Worm (Caenorhabditis elegans) whole organism, young adult: ENCODE results near the gene R09A8.5.

Experiments
- B0019.2 ChIP-seq: fragments of 200-800 bp; sonication (Bioruptor generic); conservative IDR thresholded peaks from 2 replicates; pipeline ENCODE4 v1.3.6; 2022; ENCODE audit warnings: missing genetic modification reagents, missing genetic modification characterization, missing compliant biosample characterization
- B0035.1 ChIP-seq: sonication (generic microtip); optimal IDR thresholded peaks from 2 replicates; lab custom pipeline; 2016; ENCODE audit warnings: missing genetic modification characterization, mild to moderate bottlenecking, missing compliant biosample characterization, missing genotype, missing genetic modification reagents
- F22D6.2 ChIP-seq: sonication (generic microtip); optimal IDR thresholded peaks from 2 replicates; lab custom pipeline; 2016; ENCODE audit warnings: mild to moderate bottlenecking, missing genetic modification characterization, missing compliant biosample characterization
- F49E8.2 ChIP-seq: sonication (generic microtip); optimal IDR thresholded peaks from 3 replicates; lab custom pipeline; 2017; ENCODE audit warnings: missing genetic modification characterization, mild to moderate bottlenecking, missing compliant biosample characterization, antibody characterized with exemption, moderate library complexity; ENCODE audit not compliant: insufficient read depth
- F52B5.7 ChIP-seq: sonication (generic microtip); optimal IDR thresholded peaks from 2 replicates; lab custom pipeline; 2016; ENCODE audit warnings: mild to moderate bottlenecking, missing genetic modification characterization, missing compliant biosample characterization
- F55B11.4 ChIP-seq: sonication (generic microtip); optimal IDR thresholded peaks from 2 replicates; lab custom pipeline; 2016; ENCODE audit warnings: missing compliant biosample characterization, missing genetic modification characterization, borderline replicate concordance; ENCODE audit not compliant: insufficient read depth
- F57C9.4 ChIP-seq: sonication (generic microtip); optimal IDR thresholded peaks from 2 replicates; lab custom pipeline; 2017; ENCODE audit warnings: mild to moderate bottlenecking, missing genetic modification characterization, missing compliant biosample characterization
- K11D2.4 ChIP-seq: fragments of 200-800 bp; sonication (Bioruptor generic); IDR thresholded peaks from 2 replicates; pipeline ENCODE4 v1.3.6; 2022; ENCODE audit warnings: missing genetic modification reagents, missing genetic modification characterization, missing compliant biosample characterization
- K12H6.12 ChIP-seq: fragments of 200-800 bp; sonication (Bioruptor generic); optimal IDR thresholded peaks from 2 replicates; lab custom pipeline; 2018; ENCODE audit warnings: mild to moderate bottlenecking, missing genetic modification characterization, missing compliant biosample characterization
- Y56A3A.18 ChIP-seq: fragments of 200-800 bp; sonication (Bioruptor generic); IDR thresholded peaks from 2 replicates; pipeline ENCODE4 v1.3.6; 2022; ENCODE audit warnings: missing genetic modification reagents, missing genetic modification characterization, missing compliant biosample characterization
- ZK185.1 ChIP-seq: sonication (generic microtip); optimal IDR thresholded peaks from 2 replicates; lab custom pipeline; 2016; ENCODE audit warnings: mild to moderate bottlenecking, missing genetic modification characterization, missing compliant biosample characterization; ENCODE audit not compliant: poor library complexity, severe bottlenecking
- aptf-2 ChIP-seq: fragments of 200-800 bp; sonication (Bioruptor generic); conservative IDR thresholded peaks from 2 replicates; pipeline ENCODE4 v1.3.6; 2022; ENCODE audit warnings: missing genetic modification reagents, missing genetic modification characterization, missing compliant biosample characterization
- attf-3 ChIP-seq: fragments of 200-800 bp; sonication (Bioruptor generic); conservative IDR thresholded peaks from 2 replicates; pipeline ENCODE4 v1.3.6; 2022; ENCODE audit warnings: missing genetic modification reagents, missing genetic modification characterization, missing compliant biosample characterization
- attf-5 ChIP-seq: fragments of 200-800 bp; sonication (Bioruptor generic); optimal IDR thresholded peaks from 2 replicates; lab custom pipeline; 2018; ENCODE audit warnings: mild to moderate bottlenecking, missing genetic modification characterization, missing compliant biosample characterization
- attf-6 ChIP-seq: fragments of 200-800 bp; sonication (Bioruptor generic); IDR thresholded peaks from 2 replicates; pipeline ENCODE4 v1.3.6; 2022; ENCODE audit warnings: missing genetic modification reagents, missing genetic modification characterization, missing compliant biosample characterization
- bed-1 ChIP-seq: fragments of 200-800 bp; sonication (Bioruptor generic); IDR thresholded peaks from 2 replicates; pipeline ENCODE4 v1.3.6; 2022; ENCODE audit warnings: missing genetic modification reagents, missing genetic modification characterization, missing compliant biosample characterization
- cebp-1 ChIP-seq, 2 experiments: fragments of 200-800 bp in 1 of 2; sonication (Bioruptor generic) in 1 of 2; sonication (generic microtip) in 1 of 2; IDR thresholded peaks in 1 of 2; optimal IDR thresholded peaks in 1 of 2; 2 replicates each; pipeline versions ENCODE4 v1.3.6 to Lab custom; 2017 to 2022; ENCODE audit warnings: missing compliant biosample characterization in 2 of 2, missing genetic modification characterization in 2 of 2, mild to moderate bottlenecking in 1 of 2, missing genetic modification reagents in 1 of 2, moderate library complexity in 1 of 2
- ceh-27 ChIP-seq: fragments of 200-800 bp; sonication (Bioruptor generic); optimal IDR thresholded peaks from 2 replicates; lab custom pipeline; 2018; ENCODE audit warnings: mild to moderate bottlenecking, missing genetic modification characterization, moderate library complexity, missing compliant biosample characterization
- ceh-58 ChIP-seq: fragments of 200-800 bp; sonication (Bioruptor generic); IDR thresholded peaks from 2 replicates; pipeline ENCODE4 v1.3.6; 2022; ENCODE audit warnings: missing genetic modification characterization, missing compliant biosample characterization
- die-1 ChIP-seq: sonication (generic microtip); optimal IDR thresholded peaks from 2 replicates; lab custom pipeline; 2016; ENCODE audit warnings: missing genotype, mild to moderate bottlenecking, missing genetic modification characterization, missing compliant biosample characterization
- egl-18 ChIP-seq: fragments of 200-800 bp; sonication (Bioruptor generic); IDR thresholded peaks from 2 replicates; pipeline ENCODE4 v1.3.6; 2022; ENCODE audit warnings: missing genetic modification reagents, missing genetic modification characterization, missing compliant biosample characterization
- egl-44 ChIP-seq: fragments of 200-800 bp; sonication (Bioruptor generic); IDR thresholded peaks from 2 replicates; pipeline ENCODE4 v1.3.6; 2022; ENCODE audit warnings: missing genetic modification reagents, missing genetic modification characterization, missing compliant biosample characterization
- ekl-4 ChIP-seq: fragments of 200-800 bp; sonication (Bioruptor generic); IDR thresholded peaks from 2 replicates; pipeline ENCODE4 v1.3.6; 2022; ENCODE audit warnings: missing genetic modification reagents, missing genetic modification characterization, missing compliant biosample characterization
- him-1 ChIP-seq: sonication (generic microtip); optimal IDR thresholded peaks from 2 replicates; lab custom pipeline; 2016; ENCODE audit warnings: missing genotype, missing genetic modification reagents, missing genetic modification characterization, missing compliant biosample characterization
- hlh-26 ChIP-seq: fragments of 200-800 bp; sonication (Bioruptor generic); conservative IDR thresholded peaks from 2 replicates; pipeline ENCODE4 v1.3.6; 2022; ENCODE audit warnings: missing genetic modification reagents, missing genetic modification characterization, missing compliant biosample characterization
- hsf-1 ChIP-seq: fragments of 200-800 bp; sonication (Bioruptor generic); IDR thresholded peaks from 2 replicates; pipeline ENCODE4 v1.3.6; 2022; ENCODE audit warnings: missing genetic modification reagents, missing genetic modification characterization, missing compliant biosample characterization
- let-526 ChIP-seq: fragments of 200-800 bp; sonication (Bioruptor generic); IDR thresholded peaks from 2 replicates; pipeline ENCODE4 v1.3.6; 2022; ENCODE audit warnings: missing genetic modification reagents, missing genetic modification characterization, missing compliant biosample characterization
- let-607 ChIP-seq, 2 experiments: fragments of 200-800 bp in 1 of 2; sonication (Bioruptor generic) in 1 of 2; sonication (generic microtip) in 1 of 2; optimal IDR thresholded peaks; 2 replicates each; lab custom pipeline; 2016 to 2018; ENCODE audit warnings: mild to moderate bottlenecking in 2 of 2, missing compliant biosample characterization in 2 of 2, missing genetic modification characterization in 2 of 2, moderate library complexity in 2 of 2, missing genotype in 1 of 2
- lin-35 ChIP-seq, 3 experiments: fragments of 150-350 bp in 2 of 3; sonication (generic microtip) in 1 of 3; optimal IDR thresholded peaks; 2 replicates each; lab custom pipeline; 2014 to 2018; ENCODE audit warnings: missing biosample characterization in 3 of 3, missing genetic modification characterization in 3 of 3, missing genetic modification reagents in 3 of 3
- lin-40 ChIP-seq: sonication (generic microtip); optimal IDR thresholded peaks from 2 replicates; lab custom pipeline; 2016; ENCODE audit warnings: missing genetic modification characterization, mild to moderate bottlenecking, missing compliant biosample characterization, missing genotype, missing genetic modification reagents
- lin-54 ChIP-seq: fragments of 200-800 bp; sonication (Bioruptor generic); optimal IDR thresholded peaks from 2 replicates; lab custom pipeline; 2018; ENCODE audit warnings: mild to moderate bottlenecking, missing genetic modification characterization, missing compliant biosample characterization
- lsl-1 ChIP-seq: fragments of 200-800 bp; sonication (Bioruptor generic); optimal IDR thresholded peaks from 2 replicates; lab custom pipeline; 2018; ENCODE audit warnings: mild to moderate bottlenecking, missing genetic modification characterization, moderate library complexity, missing compliant biosample characterization
- lsy-27 ChIP-seq: sonication (generic microtip); optimal IDR thresholded peaks from 2 replicates; lab custom pipeline; 2017; ENCODE audit warnings: missing genetic modification characterization, mild to moderate bottlenecking, missing compliant biosample characterization, antibody characterized with exemption, missing genotype, borderline replicate concordance; ENCODE audit not compliant: insufficient read depth
- madf-3 ChIP-seq: fragments of 200-800 bp; sonication (Bioruptor generic); IDR thresholded peaks from 2 replicates; pipeline ENCODE4 v1.3.6; 2022; ENCODE audit warnings: missing genetic modification reagents, missing genetic modification characterization, missing compliant biosample characterization
- mcd-1 ChIP-seq: fragments of 200-800 bp; sonication (Bioruptor generic); IDR thresholded peaks from 2 replicates; pipeline ENCODE4 v1.3.6; 2022; ENCODE audit warnings: missing genetic modification reagents, missing genetic modification characterization, missing compliant biosample characterization
- mel-28 ChIP-seq: sonication (generic microtip); optimal IDR thresholded peaks from 2 replicates; lab custom pipeline; 2016; ENCODE audit warnings: borderline replicate concordance, mild to moderate bottlenecking, missing genetic modification characterization, missing compliant biosample characterization
- mxl-1 ChIP-seq: sonication (generic microtip); optimal IDR thresholded peaks from 2 replicates; lab custom pipeline; 2016; ENCODE audit warnings: missing genetic modification characterization, missing compliant biosample characterization
- nhr-80 ChIP-seq: sonication (generic microtip); optimal IDR thresholded peaks from 2 replicates; lab custom pipeline; 2016; ENCODE audit warnings: missing genetic modification characterization, missing compliant biosample characterization
- rcor-1 ChIP-seq: fragments of 200-800 bp; sonication (Bioruptor generic); IDR thresholded peaks from 2 replicates; pipeline ENCODE4 v1.3.6; 2022; ENCODE audit warnings: missing genetic modification reagents, missing genetic modification characterization, missing compliant biosample characterization
- repo-1 ChIP-seq: sonication (generic microtip); optimal IDR thresholded peaks from 2 replicates; lab custom pipeline; 2017; ENCODE audit warnings: mild to moderate bottlenecking, missing genetic modification characterization, missing compliant biosample characterization
- snpc-1.1 ChIP-seq: sonication (generic microtip); optimal IDR thresholded peaks from 2 replicates; lab custom pipeline; 2017; ENCODE audit warnings: missing genetic modification characterization, mild to moderate bottlenecking, missing compliant biosample characterization, antibody characterized with exemption, moderate library complexity, missing genotype, missing genetic modification reagents; ENCODE audit not compliant: insufficient read depth
- snpc-4 ChIP-seq, 5 experiments: fragments of 150-350 bp in 1 of 5; sonication (generic microtip) in 4 of 5; optimal IDR thresholded peaks; 2 replicates each; lab custom pipeline; 2014 to 2018; ENCODE audit warnings: missing genetic modification characterization in 5 of 5, missing biosample characterization in 3 of 5, antibody characterized with exemption in 2 of 5, mild to moderate bottlenecking in 2 of 5, missing compliant biosample characterization in 2 of 5, missing genotype in 2 of 5, moderate library complexity in 2 of 5, missing genetic modification reagents in 1 of 5
- somi-1 ChIP-seq: fragments of 200-800 bp; sonication (Bioruptor generic); optimal IDR thresholded peaks from 2 replicates; lab custom pipeline; 2018; ENCODE audit warnings: mild to moderate bottlenecking, missing genetic modification characterization, missing compliant biosample characterization
- tbp1 ChIP-seq: fragments of 200-800 bp; sonication (Bioruptor generic); optimal IDR thresholded peaks from 2 replicates; lab custom pipeline; 2018; ENCODE audit warnings: mild to moderate bottlenecking, missing genetic modification characterization, missing compliant biosample characterization
- zfh-2 ChIP-seq: fragments of 200-800 bp; sonication (Bioruptor generic); conservative IDR thresholded peaks from 2 replicates; pipeline ENCODE4 v1.3.6; 2022; ENCODE audit warnings: missing genetic modification reagents, missing genetic modification characterization, missing compliant biosample characterization
- ztf-26 ChIP-seq: sonication (generic microtip); optimal IDR thresholded peaks from 2 replicates; lab custom pipeline; 2017; ENCODE audit warnings: missing genetic modification characterization, missing compliant biosample characterization

R09A8.5 gene

DNA sequence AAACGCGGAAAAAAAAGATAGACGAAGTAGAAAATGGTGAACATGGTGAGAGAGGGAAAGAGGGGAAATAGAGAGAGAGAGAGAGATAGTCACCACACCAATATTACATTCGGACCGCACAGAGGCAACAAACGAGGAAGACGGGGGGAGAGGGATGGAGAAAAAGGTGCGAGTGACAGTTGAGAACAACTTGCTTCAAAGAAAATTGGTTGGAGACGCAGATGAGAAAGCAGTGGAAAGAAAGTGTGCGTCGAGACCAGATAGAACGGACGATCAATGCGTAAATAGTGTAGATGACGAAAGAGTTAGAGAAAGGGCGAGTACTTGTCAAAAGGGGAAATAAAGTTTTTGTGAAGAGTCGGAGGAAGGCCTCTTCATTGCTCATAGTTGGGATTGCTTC, 30.0 kb upstream of the R09A8.5 start:
- TF ChIP-seq die-1 (tag; lab: Kevin White, UChicago) (no peak), mxl-1 (tag; lab: Kevin White, UChicago) (no peak), attf-3 (GFP tag; lab: Robert Waterston, UW) (no peak), mcd-1 (GFP tag; lab: Robert Waterston, UW) (peak; percentile 56), B0019.2 (GFP tag; lab: Robert Waterston, UW) (no peak), F49E8.2 (tag; lab: Kevin White, UChicago) (no peak), mel-28 (tag; lab: Kevin White, UChicago) (no peak), hlh-26 (GFP tag; lab: Robert Waterston, UW) (no peak), let-526 (GFP tag; lab: Robert Waterston, UW) (no peak), him-1 (tag; lab: Kevin White, UChicago) (no peak), nhr-80 (peak; percentile 57), somi-1 (GFP tag; lab: Kevin White, UChicago) (peak; percentile 65), ceh-58 (GFP tag; lab: Robert Waterston, UW) (no peak), B0035.1 (tag; lab: Kevin White, UChicago) (peak; percentile 48), F55B11.4 (tag; lab: Kevin White, UChicago) (no peak), lin-54 (GFP tag; lab: Kevin White, UChicago) (peak; percentile 43), ztf-26 (tag; lab: Kevin White, UChicago) (peak; percentile 7), K11D2.4 (GFP tag; lab: Robert Waterston, UW) (0 out of 2 replicates have a peak, but pooled peaks have one; percentile 28), lsy-27 (tag; lab: Kevin White, UChicago) (no peak), F57C9.4 (no peak), attf-6 (GFP tag; lab: Robert Waterston, UW) (no peak), F52B5.7 (no peak), Y56A3A.18 (GFP tag; lab: Robert Waterston, UW) (0 out of 2 replicates have a peak, but pooled peaks have one; percentile 36), snpc-4 (GFP tag; optimal IDR thresholded peaks at IDR 0.05; lab: Kevin White, UChicago) (no peak), snpc-4 (tag; optimal IDR thresholded peaks at IDR 0.05; lab: Kevin White, UChicago) (peak in 3 of 4 experiments; percentile 18 to 46 (median 38)), tbp1 (GFP tag; lab: Kevin White, UChicago) (peak; percentile 48), lin-40 (tag; lab: Kevin White, UChicago) (peak; percentile 85), rcor-1 (GFP tag; lab: Robert Waterston, UW) (peak; percentile 39; the same call in 1 of the 2 replicates), lin-35 (GFP tag; optimal IDR thresholded peaks at IDR 0.05; lab: Kevin White, UChicago) (no peak), K12H6.12 (tag; lab: Kevin White, UChicago) (peak; percentile 80), bed-1 (GFP tag; lab: Robert Waterston, UW) (no peak), let-607 (tag; optimal IDR thresholded peaks at IDR 0.05; lab: Kevin White, UChicago) (no peak), ekl-4 (GFP tag; lab: Robert Waterston, UW) (peak; percentile 47; the same call in 1 of the 2 replicates), snpc-1.1 (no peak), cebp-1 (GFP tag; IDR thresholded peaks at IDR 0.05; lab: Robert Waterston, UW) (peak; percentile 40; the same call in 1 of the 2 replicates), cebp-1 (tag; optimal IDR thresholded peaks at IDR 0.05; lab: Kevin White, UChicago) (peak; percentile 87), madf-3 (no peak), hsf-1 (GFP tag; lab: Robert Waterston, UW) (no peak), egl-44 (GFP tag; lab: Robert Waterston, UW) (no peak), ZK185.1 (tag; lab: Kevin White, UChicago) (peak; percentile 20), aptf-2 (GFP tag; lab: Robert Waterston, UW) (no peak), ceh-27 (peak; percentile 71), F22D6.2 (peak; percentile 7), zfh-2 (GFP tag; lab: Robert Waterston, UW) (no peak; the same call in none of the 2 replicates), attf-5 (GFP tag; lab: Kevin White, UChicago) (peak; percentile 41), repo-1 (peak; percentile 26), lsl-1 (no peak), egl-18 (GFP tag; lab: Robert Waterston, UW) (no peak)
